Fruit fly (Drosophila melanogaster) whole organism, embryonic: ENCODE data around the gene Rad17.

Experiments used
- Abd-B ChIP-seq: fragments of 200-800 bp; sonication (Bioruptor generic); optimal IDR thresholded peaks from 2 replicates; lab custom pipeline; 2018; ENCODE audit warnings: missing biosample characterization, mild to moderate bottlenecking, missing genetic modification characterization, moderate library complexity
- CG1024 ChIP-seq: fragments of 200-800 bp; sonication (Bioruptor generic); IDR thresholded peaks from 2 replicates; pipeline ENCODE4 v1.3.6; 2022; ENCODE audit warnings: missing biosample characterization, missing genetic modification characterization
- CG11398 ChIP-seq: fragments of 200-800 bp; sonication (Bioruptor generic); optimal IDR thresholded peaks from 2 replicates; lab custom pipeline; 2016; ENCODE audit warnings: missing biosample characterization, missing genetic modification characterization
- CG11723 ChIP-seq: fragments of 200-800 bp; sonication (Bioruptor generic); optimal IDR thresholded peaks from 2 replicates; lab custom pipeline; 2017; ENCODE audit warnings: missing biosample characterization, mild to moderate bottlenecking, missing genetic modification characterization
- CG12236 ChIP-seq: fragments of 200-800 bp; sonication (Bioruptor generic); optimal IDR thresholded peaks from 2 replicates; lab custom pipeline; 2016; ENCODE audit warnings: missing biosample characterization, missing genetic modification characterization
- CG12391 ChIP-seq: fragments of 200-800 bp; sonication (Bioruptor generic); optimal IDR thresholded peaks from 3 replicates; lab custom pipeline; 2018; ENCODE audit warnings: missing biosample characterization, mild to moderate bottlenecking, missing genetic modification characterization, moderate library complexity
- CG12744 ChIP-seq: fragments of 200-800 bp; sonication (Bioruptor generic); optimal IDR thresholded peaks from 2 replicates; lab custom pipeline; 2016; ENCODE audit warnings: missing biosample characterization, missing genetic modification characterization
- CG13775 ChIP-seq: fragments of 200-800 bp; sonication (Bioruptor generic); optimal IDR thresholded peaks from 3 replicates; lab custom pipeline; 2017; ENCODE audit warnings: missing biosample characterization, mild to moderate bottlenecking, missing genetic modification characterization
- CG1602 ChIP-seq: fragments of 200-800 bp; sonication (Bioruptor generic); optimal IDR thresholded peaks from 3 replicates; lab custom pipeline; 2016; ENCODE audit warnings: missing biosample characterization, missing genetic modification characterization
- CG17186 ChIP-seq: fragments of 200-800 bp; sonication (Bioruptor generic); optimal IDR thresholded peaks from 3 replicates; lab custom pipeline; 2017; ENCODE audit warnings: missing biosample characterization, missing genetic modification reagents, missing genetic modification characterization
- CG17612 ChIP-seq: fragments of 200-800 bp; sonication (Bioruptor generic); IDR thresholded peaks from 2 replicates; pipeline ENCODE4 v1.3.6; 2022; ENCODE audit warnings: missing biosample characterization, missing genetic modification characterization
- CG1792 ChIP-seq: fragments of 200-800 bp; sonication (Bioruptor generic); optimal IDR thresholded peaks from 2 replicates; lab custom pipeline; 2016; ENCODE audit warnings: missing biosample characterization, missing genetic modification characterization
- CG1832 ChIP-seq: fragments of 200-800 bp; sonication (Bioruptor generic); optimal IDR thresholded peaks from 2 replicates; lab custom pipeline; 2017; ENCODE audit warnings: missing biosample characterization, mild to moderate bottlenecking, missing genetic modification characterization, inconsistent platforms
- CG30403 ChIP-seq: fragments of 200-800 bp; sonication (Bioruptor generic); optimal IDR thresholded peaks from 3 replicates; lab custom pipeline; 2016; ENCODE audit warnings: missing biosample characterization, missing genetic modification characterization
- CG30431 ChIP-seq: fragments of 200-800 bp; sonication (Bioruptor generic); optimal IDR thresholded peaks from 2 replicates; lab custom pipeline; 2017; ENCODE audit warnings: missing biosample characterization, missing genetic modification characterization
- CG34422 ChIP-seq: fragments of 200-800 bp; sonication (Bioruptor generic); IDR thresholded peaks from 3 replicates; pipeline ENCODE4 v1.3.6; 2022; ENCODE audit warnings: missing biosample characterization, missing genetic modification characterization
- CG3726 ChIP-seq: fragments of 200-800 bp; sonication (Bioruptor generic); IDR thresholded peaks from 3 replicates; pipeline ENCODE4, ENCODE4 v1.3.6; 2022; ENCODE audit warnings: missing biosample characterization, missing genetic modification characterization
- CG42726 ChIP-seq: fragments of 200-800 bp; sonication (Bioruptor generic); IDR thresholded peaks from 2 replicates; pipeline ENCODE4 v1.3.6; 2022; ENCODE audit warnings: missing biosample characterization, missing genetic modification characterization; ENCODE audit not compliant: partially characterized antibody
- CG4404 ChIP-seq: fragments of 200-800 bp; sonication (Bioruptor generic); IDR thresholded peaks from 2 replicates; pipeline ENCODE4 v1.3.6; 2022; ENCODE audit warnings: missing biosample characterization, missing genetic modification characterization
- CG5180 ChIP-seq: fragments of 200-800 bp; sonication (Bioruptor generic); optimal IDR thresholded peaks from 3 replicates; lab custom pipeline; 2017; ENCODE audit warnings: missing biosample characterization, missing genetic modification characterization, mild to moderate bottlenecking, moderate library complexity, missing genetic modification reagents
- Deaf1 ChIP-seq: fragments of 200-800 bp; optimal IDR thresholded peaks from 3 replicates; lab custom pipeline; 2019; ENCODE audit warnings: missing biosample characterization, mild to moderate bottlenecking, missing genetic modification characterization, moderate library complexity
- Dfd ChIP-seq, 2 experiments: fragments of >200 bp; optimal IDR thresholded peaks; 2 replicates each; lab custom pipeline; 2017; ENCODE audit warnings: missing biosample characterization in 2 of 2, missing genetic modification characterization in 2 of 2
- Gug ChIP-seq: fragments of 200-800 bp; sonication (Bioruptor generic); IDR thresholded peaks from 4 replicates; pipeline ENCODE4 v1.3.6; 2022; ENCODE audit warnings: missing biosample characterization, missing genetic modification characterization
- Hr51 ChIP-seq, 2 experiments: fragments of 200-800 bp; sonication (Bioruptor generic); optimal IDR thresholded peaks; 2 replicates in 1 of 2; 3 replicates in 1 of 2; lab custom pipeline; 2016 to 2018; ENCODE audit warnings: missing biosample characterization in 2 of 2, missing genetic modification characterization in 2 of 2, mild to moderate bottlenecking in 1 of 2, moderate library complexity in 1 of 2
- Kr ChIP-seq: fragments of 200-800 bp; sonication (Bioruptor generic); optimal IDR thresholded peaks from 2 replicates; lab custom pipeline; 2017; ENCODE audit warnings: missing biosample characterization, mild to moderate bottlenecking, missing genetic modification characterization
- Lhr ChIP-seq: fragments of 200-800 bp; sonication (Bioruptor generic); optimal IDR thresholded peaks from 3 replicates; lab custom pipeline; 2017; ENCODE audit warnings: mild to moderate bottlenecking, missing biosample characterization, missing genetic modification reagents, missing genetic modification characterization
- Myb ChIP-seq: fragments of 200-800 bp; sonication (Bioruptor generic); optimal IDR thresholded peaks from 2 replicates; lab custom pipeline; 2016; ENCODE audit warnings: missing biosample characterization, missing genetic modification characterization
- NK7.1 ChIP-seq: fragments of 200-800 bp; sonication (Bioruptor generic); optimal IDR thresholded peaks from 3 replicates; lab custom pipeline; 2016; ENCODE audit warnings: missing biosample characterization, missing genetic modification characterization
- Poxn ChIP-seq: fragments of 200-800 bp; sonication (Bioruptor generic); IDR thresholded peaks from 2 replicates; pipeline ENCODE4 v1.3.6; 2022; ENCODE audit warnings: missing biosample characterization, missing genetic modification characterization
- Scr ChIP-seq: fragments of 200-800 bp; sonication (Bioruptor generic); IDR thresholded peaks from 2 replicates; pipeline ENCODE4 v1.3.6; 2022; ENCODE audit warnings: missing biosample characterization, missing genetic modification characterization; ENCODE audit not compliant: partially characterized antibody
- Sox102F ChIP-seq: fragments of 200-800 bp; sonication (Bioruptor generic); optimal IDR thresholded peaks from 2 replicates; lab custom pipeline; 2018; ENCODE audit warnings: missing biosample characterization, mild to moderate bottlenecking, missing genetic modification characterization, moderate library complexity
- Vsx1 ChIP-seq: fragments of 200-800 bp; sonication (Bioruptor generic); optimal IDR thresholded peaks from 2 replicates; lab custom pipeline; 2017; ENCODE audit warnings: missing biosample characterization, mild to moderate bottlenecking, missing genetic modification characterization, missing genetic modification reagents
- bbx ChIP-seq: fragments of 200-800 bp; sonication (Bioruptor generic); IDR thresholded peaks from 2 replicates; pipeline ENCODE4 v1.3.6; 2022; ENCODE audit warnings: missing biosample characterization, missing genetic modification characterization; ENCODE audit not compliant: partially characterized antibody
- bigmax ChIP-seq: fragments of 200-800 bp; sonication (Bioruptor generic); optimal IDR thresholded peaks from 2 replicates; lab custom pipeline; 2018; ENCODE audit warnings: missing biosample characterization, mild to moderate bottlenecking, missing genetic modification characterization
- cg ChIP-seq: fragments of 200-800 bp; sonication (Bioruptor generic); optimal IDR thresholded peaks from 3 replicates; lab custom pipeline; 2019; ENCODE audit warnings: missing biosample characterization, mild to moderate bottlenecking, missing genetic modification characterization, moderate library complexity
- chn ChIP-seq: fragments of 200-800 bp; sonication (Bioruptor generic); optimal IDR thresholded peaks from 2 replicates; lab custom pipeline; 2016; ENCODE audit warnings: missing biosample characterization, missing genetic modification characterization
- dan ChIP-seq: fragments of 200-800 bp; sonication (Bioruptor generic); IDR thresholded peaks from 2 replicates; pipeline ENCODE4 v1.3.6; 2022; ENCODE audit warnings: missing biosample characterization, missing genetic modification characterization
- fru ChIP-seq: fragments of >200 bp; optimal IDR thresholded peaks from 2 replicates; lab custom pipeline; 2017
- jing ChIP-seq: fragments of 200-800 bp; sonication (Bioruptor generic); optimal IDR thresholded peaks from 2 replicates; lab custom pipeline; 2018; ENCODE audit warnings: missing biosample characterization, mild to moderate bottlenecking, missing genetic modification characterization
- jumu ChIP-seq: fragments of 200-800 bp; sonication (Bioruptor generic); optimal IDR thresholded peaks from 3 replicates; lab custom pipeline; 2016; ENCODE audit warnings: missing biosample characterization, missing genetic modification characterization
- lilli ChIP-seq: fragments of 200-800 bp; sonication (Bioruptor generic); optimal IDR thresholded peaks from 3 replicates; lab custom pipeline; 2016; ENCODE audit warnings: missing biosample characterization, missing genetic modification characterization
- pb ChIP-seq: fragments of 200-800 bp; sonication (Bioruptor generic); optimal IDR thresholded peaks from 3 replicates; lab custom pipeline; 2016; ENCODE audit warnings: missing biosample characterization, missing genetic modification characterization
- phol ChIP-seq: fragments of 200-800 bp; sonication (Bioruptor generic); optimal IDR thresholded peaks from 3 replicates; lab custom pipeline; 2018; ENCODE audit warnings: missing biosample characterization, mild to moderate bottlenecking, missing genetic modification characterization, moderate library complexity
- rib ChIP-seq: fragments of 200-800 bp; sonication (Bioruptor generic); IDR thresholded peaks from 2 replicates; pipeline ENCODE4 v1.3.6; 2022; ENCODE audit warnings: missing biosample characterization, missing genetic modification characterization
- sd ChIP-seq: fragments of 200-800 bp; sonication (Bioruptor generic); optimal IDR thresholded peaks from 3 replicates; lab custom pipeline; 2018; ENCODE audit warnings: missing biosample characterization, mild to moderate bottlenecking, missing genetic modification characterization, moderate library complexity
- sna ChIP-seq: fragments of 200-800 bp; sonication (Bioruptor generic); IDR thresholded peaks from 2 replicates; pipeline ENCODE4 v1.3.6; 2022; ENCODE audit warnings: missing biosample characterization, missing genetic modification characterization; ENCODE audit not compliant: partially characterized antibody
- so ChIP-seq: fragments of 200-800 bp; sonication (Bioruptor generic); IDR thresholded peaks from 3 replicates; pipeline ENCODE4 v1.3.6; 2022; ENCODE audit warnings: missing biosample characterization, missing genetic modification characterization
- sqz ChIP-seq: fragments of 200-800 bp; sonication (Bioruptor generic); optimal IDR thresholded peaks from 3 replicates; lab custom pipeline; 2018; ENCODE audit warnings: missing biosample characterization, mild to moderate bottlenecking, missing genetic modification characterization
- zen2 ChIP-seq: fragments of 200-800 bp; sonication (Bioruptor generic); IDR thresholded peaks from 3 replicates; pipeline ENCODE4 v1.3.6; 2022; ENCODE audit warnings: missing biosample characterization, missing genetic modification characterization; ENCODE audit not compliant: partially characterized antibody

Rad17 gene

dm6 chr3R:14625215-14626156, 37.5 kb downstream of the Rad17 start, which contains the start of the genes put and His4r (continued):
- peak; percentile 47 for TF ChIP-seq sqz (GFP tag; lab: Kevin White, UChicago)
- peak; percentile 30 for TF ChIP-seq Myb (GFP tag; lab: Kevin White, UChicago)
- no peak for TF ChIP-seq CG11398 (GFP tag; lab: Kevin White, UChicago)
- TF ChIP-seq CG17186: peak; percentile 91
- TF ChIP-seq CG1832 (GFP tag; lab: Kevin White, UChicago): no peak
- no peak for TF ChIP-seq CG4404 (GFP tag; lab: Robert Waterston, UW)
- TF ChIP-seq CG1024: no peak
- TF ChIP-seq Kr (GFP tag; lab: Kevin White, UChicago): no peak
- no peak for TF ChIP-seq dan (GFP tag; lab: Robert Waterston, UW)
- TF ChIP-seq pb (GFP tag; lab: Kevin White, UChicago): no peak
- peak; percentile 59 for TF ChIP-seq Scr (GFP tag; lab: Robert Waterston, UW)
- peak; percentile 91 for TF ChIP-seq phol (tag; lab: Kevin White, UChicago)
- TF ChIP-seq Vsx1 (GFP tag; lab: Kevin White, UChicago): no peak
- TF ChIP-seq cg (GFP tag; lab: Kevin White, UChicago): peak; percentile 84
- TF ChIP-seq chn (GFP tag; lab: Kevin White, UChicago): peak; percentile 43
- TF ChIP-seq CG12744 (GFP tag; lab: Kevin White, UChicago): no peak
- peak; percentile 51 for TF ChIP-seq Deaf1 (tag; lab: Kevin White, UChicago)
- no peak for TF ChIP-seq jing (GFP tag; lab: Kevin White, UChicago)
- TF ChIP-seq bigmax (GFP tag; lab: Kevin White, UChicago): peak; percentile 35
- TF ChIP-seq CG42726 (GFP tag; lab: Robert Waterston, UW): 0 out of 2 replicates have a peak, but pooled peaks have one; percentile 16
- no peak for TF ChIP-seq NK7.1 (GFP tag; lab: Kevin White, UChicago)
- no peak for TF ChIP-seq CG12236 (GFP tag; lab: Kevin White, UChicago)
- TF ChIP-seq CG1602 (GFP tag; lab: Kevin White, UChicago): no peak
- no peak for TF ChIP-seq CG11723
- TF ChIP-seq CG1792 (GFP tag; lab: Kevin White, UChicago): peak; percentile 8
- TF ChIP-seq Dfd (GFP tag; optimal IDR thresholded peaks at IDR 0.05; lab: Kevin White, UChicago): no peak
- TF ChIP-seq lilli (GFP tag; lab: Kevin White, UChicago): no peak
- TF ChIP-seq CG30403 (GFP tag; lab: Kevin White, UChicago): no peak
- TF ChIP-seq Sox102F (GFP tag; lab: Kevin White, UChicago): no peak
- peak; percentile 62 for TF ChIP-seq bbx (GFP tag; lab: Robert Waterston, UW)
- TF ChIP-seq sd (tag; lab: Kevin White, UChicago): no peak
- TF ChIP-seq CG30431 (GFP tag; lab: Kevin White, UChicago): no peak
- 0 out of 3 replicates have a peak, but pooled peaks have one; percentile 45 for TF ChIP-seq so (GFP tag; lab: Robert Waterston, UW)
- TF ChIP-seq Poxn: no peak
- TF ChIP-seq CG3726: no peak
- no peak for TF ChIP-seq Abd-B (GFP tag; lab: Kevin White, UChicago)
- peak; percentile 33 for TF ChIP-seq CG12391 (tag; lab: Kevin White, UChicago)
- TF ChIP-seq jumu (GFP tag; lab: Kevin White, UChicago): no peak
- no peak for TF ChIP-seq CG13775 (GFP tag; lab: Kevin White, UChicago)
- TF ChIP-seq Gug (GFP tag; lab: Robert Waterston, UW): no peak
- TF ChIP-seq zen2 (GFP tag; lab: Robert Waterston, UW): no peak
- peak; percentile 22 for TF ChIP-seq Lhr
- no peak for TF ChIP-seq CG17612 (GFP tag; lab: Robert Waterston, UW)
- TF ChIP-seq sna (GFP tag; lab: Robert Waterston, UW): peak; percentile 48; the same call in 1 of the 2 replicates
- TF ChIP-seq CG34422: peak; percentile 57; the same call in 1 of the 3 replicates
- no peak for TF ChIP-seq CG5180 (GFP tag; lab: Kevin White, UChicago)
- no peak for TF ChIP-seq rib (GFP tag; lab: Robert Waterston, UW)
- no peak for TF ChIP-seq fru (lab: Kevin White, UChicago)
- TF ChIP-seq Hr51 (GFP tag; optimal IDR thresholded peaks at IDR 0.05; lab: Kevin White, UChicago): no peak
